Worm (Caenorhabditis elegans): ENCODE results near the gene flp-23.

The flp-23 gene

ce11 chrIII:8620259-8620658 lies 30.3 kb upstream of the flp-23 start:
- TF ChIP-seq pag-3 (tag; optimal IDR thresholded peaks at IDR 0.05; ENCODE audit: borderline replicate concordance) (no peak), ttx-3 (tag; optimal IDR thresholded peaks at IDR 0.05) (no peak)

ce11 chrIII:8621002-8621401 lies 29.6 kb upstream of the flp-23 start:
- TF ChIP-seq ref-2 (tag; optimal IDR thresholded peaks at IDR 0.05) (no peak), ztf-16 (tag; optimal IDR thresholded peaks at IDR 0.05) (no peak), nfya-1 (tag; optimal IDR thresholded peaks at IDR 0.05) (peak; percentile 18)

- no peak for TF ChIP-seq fkh-10 (GFP tag; optimal IDR thresholded peaks at IDR 0.05)
Measured at ce11 chrIII:8621982-8622381, 28.6 kb upstream of the flp-23 start.

ce11 chrIII:8622435-8622834 lies 28.1 kb upstream of the flp-23 start, which contains the start of gene ceh-16:
ceh-16 (plus strand) TSS chrIII:8622735.
- TF ChIP-seq unc-3 (GFP tag; conservative IDR thresholded peaks at IDR 0.05): no peak
- no peak for TF ChIP-seq unc-3 (tag; optimal IDR thresholded peaks at IDR 0.05)
- no peak for TF ChIP-seq fkh-10 (GFP tag; optimal IDR thresholded peaks at IDR 0.05)
- no peak for TF ChIP-seq T23F11.4 (GFP tag; optimal IDR thresholded peaks at IDR 0.05)
- TF ChIP-seq ceh-48 (tag; optimal IDR thresholded peaks at IDR 0.05): no peak
- TF ChIP-seq C38D4.7 (GFP tag; optimal IDR thresholded peaks at IDR 0.05): no peak
- TF ChIP-seq mec-3 (tag; optimal IDR thresholded peaks at IDR 0.05; ENCODE audit: borderline replicate concordance): no peak
- TF ChIP-seq hlh-13 (GFP tag; optimal IDR thresholded peaks at IDR 0.05): no peak

ce11 chrIII:8625125-8625524 lies 25.4 kb upstream of the flp-23 start:
- TF ChIP-seq unc-55 (GFP tag; optimal IDR thresholded peaks at IDR 0.05) (no peak), ceh-30 (tag; optimal IDR thresholded peaks at IDR 0.05) (no peak), ceh-45 (GFP tag; IDR thresholded peaks at IDR 0.05) (no peak), hlh-13 (GFP tag; optimal IDR thresholded peaks at IDR 0.05) (no peak), ets-4 (tag; optimal IDR thresholded peaks at IDR 0.05) (no peak), che-1 (tag; optimal IDR thresholded peaks at IDR 0.05) (no peak), pax-1 (tag; optimal IDR thresholded peaks at IDR 0.05) (no peak), nhr-11 (tag; optimal IDR thresholded peaks at IDR 0.05) (no peak), ceh-48 (tag; optimal IDR thresholded peaks at IDR 0.05) (no peak), ceh-22 (tag; optimal IDR thresholded peaks at IDR 0.05) (no peak), mec-3 (tag; optimal IDR thresholded peaks at IDR 0.05; ENCODE audit: borderline replicate concordance) (no peak), ceh-24 (tag; optimal IDR thresholded peaks at IDR 0.05) (no peak), ztf-16 (tag; optimal IDR thresholded peaks at IDR 0.05) (no peak)

ce11 chrIII:8628405-8628982 lies 22.1 kb upstream of the flp-23 start, which contains the start of the genes polk-1 and gpr-1:
polk-1 (minus strand) TSS chrIII:8628590.
gpr-1 (plus strand) TSS chrIII:8628932.
- TF ChIP-seq hlh-15 (tag; optimal IDR thresholded peaks at IDR 0.05) (no peak), pag-3 (tag; optimal IDR thresholded peaks at IDR 0.05; ENCODE audit: borderline replicate concordance) (no peak), pax-1 (tag; optimal IDR thresholded peaks at IDR 0.05) (no peak), C38D4.7 (GFP tag; optimal IDR thresholded peaks at IDR 0.05) (no peak), ceh-34 (tag; optimal IDR thresholded peaks at IDR 0.05) (no peak), syd-9 (tag; optimal IDR thresholded peaks at IDR 0.05) (no peak)

ce11 chrIII:8630833-8631232 lies 19.7 kb upstream of the flp-23 start, which contains the start of gene dnj-10:
dnj-10 (plus strand) TSS chrIII:8631165.
- TF ChIP-seq unc-42 (tag; optimal IDR thresholded peaks at IDR 0.05) (peak; percentile 6), sdc-2 (tag; optimal IDR thresholded peaks at IDR 0.05) (no peak)

- TF ChIP-seq pha-4 (tag; optimal IDR thresholded peaks at IDR 0.05) (no peak), rnt-1 (tag; optimal IDR thresholded peaks at IDR 0.05) (no peak), elt-2 (tag; optimal IDR thresholded peaks at IDR 0.05) (no peak), hlh-15 (tag; optimal IDR thresholded peaks at IDR 0.05) (no peak), dve-1 (tag; optimal IDR thresholded peaks at IDR 0.05) (no peak), F13H6.1 (tag; optimal IDR thresholded peaks at IDR 0.05) (no peak)
Measured at ce11 chrIII:8636803-8637202, 13.8 kb upstream of the flp-23 start.

Data from whole organism, late embryonic.